Fruit fly (Drosophila melanogaster): ENCODE measurements around the gene Sdic2.
A peak's percentile ranks its signal among the peaks of the same experiment; 100 is the strongest.
"Not testable (repeated sequence)": the region's sequence is repeated elsewhere in the genome, so short reads cannot be mapped to it uniquely, and the experiment has no call there.

The Sdic2 gene

DNA sequence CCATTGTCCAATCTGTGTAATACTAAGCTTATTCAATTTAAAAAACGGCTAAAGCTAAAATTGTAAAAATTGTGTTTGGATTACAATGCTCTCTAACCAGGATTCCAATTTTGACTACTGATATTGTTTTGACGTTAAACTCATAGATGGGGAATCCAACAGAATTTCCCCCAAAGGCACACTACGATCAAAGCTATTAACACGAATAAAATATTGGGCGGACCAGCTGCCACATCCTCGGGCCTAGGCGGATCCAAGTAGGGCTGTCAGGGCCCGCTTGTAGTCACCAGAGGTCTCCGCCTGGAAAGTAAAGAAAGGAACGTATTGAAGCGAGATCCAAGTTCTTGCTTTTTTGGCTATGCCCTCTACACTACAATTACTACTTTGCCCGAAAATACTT lies at the start of gene Sdic2:
Gene Sdic2 (minus strand): TSS at position 101 of the 400 bp plus-strand sequence.
- TF ChIP-seq CG4496 (GFP tag; IDR thresholded peaks at IDR 0.05); CG13204 (GFP tag; optimal IDR thresholded peaks at IDR 0.05); Ets98B (GFP tag; IDR thresholded peaks at IDR 0.05): not testable (repeated sequence)

DNA sequence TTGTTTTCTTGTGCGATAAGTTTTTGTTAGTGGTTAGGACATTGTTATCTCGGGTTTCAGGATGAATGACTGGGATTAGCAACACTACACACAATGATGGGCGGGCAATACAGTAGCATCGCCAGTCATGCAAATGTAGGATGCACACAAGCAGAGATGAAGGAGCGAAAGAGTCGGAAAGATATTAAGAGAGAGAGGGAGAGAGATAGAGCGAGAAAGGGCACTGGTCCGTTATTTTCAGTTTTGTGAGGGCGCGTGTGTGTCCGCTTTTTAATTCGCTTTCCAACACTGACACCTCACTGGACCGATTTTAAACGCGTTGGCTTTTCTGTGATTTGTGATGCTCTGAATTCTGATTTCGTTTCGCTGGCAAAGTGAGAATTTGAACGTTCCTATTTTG lies 45.4 kb upstream of the Sdic2 start:
- TF ChIP-seq Ets98B (GFP tag; IDR thresholded peaks at IDR 0.05), result no peak
- TF ChIP-seq rn (GFP tag; IDR thresholded peaks at IDR 0.05), result no peak
- TF ChIP-seq CG13204 (GFP tag; optimal IDR thresholded peaks at IDR 0.05), result no peak
- TF ChIP-seq Snoo (tag; optimal IDR thresholded peaks at IDR 0.05), result no peak
- TF ChIP-seq CG32121 (GFP tag; IDR thresholded peaks at IDR 0.05), result no peak
- no peak for TF ChIP-seq CG34367 (tag; optimal IDR thresholded peaks at IDR 0.05)
- TF ChIP-seq CG8159 (tag; optimal IDR thresholded peaks at IDR 0.05), result no peak
- TF ChIP-seq CG8301 (tag; optimal IDR thresholded peaks at IDR 0.05), result no peak
- TF ChIP-seq CG14655 (GFP tag; optimal IDR thresholded peaks at IDR 0.05), result no peak

DNA sequence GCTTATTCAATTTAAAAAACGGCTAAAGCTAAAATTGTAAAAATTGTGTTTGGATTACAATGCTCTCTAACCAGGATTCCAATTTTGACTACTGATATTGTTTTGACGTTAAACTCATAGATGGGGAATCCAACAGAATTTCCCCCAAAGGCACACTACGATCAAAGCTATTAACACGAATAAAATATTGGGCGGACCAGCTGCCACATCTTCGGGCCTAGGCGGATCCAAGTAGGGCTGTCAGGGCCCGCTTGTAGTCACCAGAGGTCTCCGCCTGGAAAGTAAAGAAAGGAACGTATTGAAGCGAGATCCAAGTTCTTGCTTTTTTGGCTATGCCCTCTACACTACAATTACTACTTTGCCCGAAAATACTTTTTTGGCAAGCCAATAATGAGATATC lies 38.6 kb upstream of the Sdic2 start, which contains the start of gene Sdic4:
Gene Sdic4 (minus strand): TSS at position 101 of the 400 bp plus-strand sequence.
- not testable (repeated sequence) for TF ChIP-seq CG34367 (tag; optimal IDR thresholded peaks at IDR 0.05); fd96Ca (GFP tag; IDR thresholded peaks at IDR 0.05); CG8159 (tag; optimal IDR thresholded peaks at IDR 0.05)

DNA sequence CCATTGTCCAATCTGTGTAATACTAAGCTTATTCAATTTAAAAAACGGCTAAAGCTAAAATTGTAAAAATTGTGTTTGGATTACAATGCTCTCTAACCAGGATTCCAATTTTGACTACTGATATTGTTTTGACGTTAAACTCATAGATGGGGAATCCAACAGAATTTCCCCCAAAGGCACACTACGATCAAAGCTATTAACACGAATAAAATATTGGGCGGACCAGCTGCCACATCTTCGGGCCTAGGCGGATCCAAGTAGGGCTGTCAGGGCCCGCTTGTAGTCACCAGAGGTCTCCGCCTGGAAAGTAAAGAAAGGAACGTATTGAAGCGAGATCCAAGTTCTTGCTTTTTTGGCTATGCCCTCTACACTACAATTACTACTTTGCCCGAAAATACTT lies 30.9 kb upstream of the Sdic2 start, which contains the start of gene SdicC:
Gene SdicC (minus strand): TSS at position 101 of the 400 bp plus-strand sequence.
- not testable (repeated sequence) for TF ChIP-seq CG8301 (tag; optimal IDR thresholded peaks at IDR 0.05); CG14655 (GFP tag; optimal IDR thresholded peaks at IDR 0.05); EcR (GFP tag; optimal IDR thresholded peaks at IDR 0.05)

DNA sequence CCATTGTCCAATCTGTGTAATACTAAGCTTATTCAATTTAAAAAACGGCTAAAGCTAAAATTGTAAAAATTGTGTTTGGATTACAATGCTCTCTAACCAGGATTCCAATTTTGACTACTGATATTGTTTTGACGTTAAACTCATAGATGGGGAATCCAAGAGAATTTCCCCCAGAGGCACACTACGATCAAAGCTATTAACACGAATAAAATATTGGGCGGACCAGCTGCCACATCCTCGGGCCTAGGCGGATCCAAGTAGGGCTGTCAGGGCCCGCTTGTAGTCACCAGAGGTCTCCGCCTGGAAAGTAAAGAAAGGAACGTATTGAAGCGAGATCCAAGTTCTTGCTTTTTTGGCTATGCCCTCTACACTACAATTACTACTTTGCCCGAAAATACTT lies 23.2 kb upstream of the Sdic2 start, which contains the start of gene SdicB:
Gene SdicB (minus strand): TSS at position 101 of the 400 bp plus-strand sequence.
- not testable (repeated sequence) for TF ChIP-seq D1 (tag; optimal IDR thresholded peaks at IDR 0.05); CG8159 (tag; optimal IDR thresholded peaks at IDR 0.05); EcR (GFP tag; optimal IDR thresholded peaks at IDR 0.05)

DNA sequence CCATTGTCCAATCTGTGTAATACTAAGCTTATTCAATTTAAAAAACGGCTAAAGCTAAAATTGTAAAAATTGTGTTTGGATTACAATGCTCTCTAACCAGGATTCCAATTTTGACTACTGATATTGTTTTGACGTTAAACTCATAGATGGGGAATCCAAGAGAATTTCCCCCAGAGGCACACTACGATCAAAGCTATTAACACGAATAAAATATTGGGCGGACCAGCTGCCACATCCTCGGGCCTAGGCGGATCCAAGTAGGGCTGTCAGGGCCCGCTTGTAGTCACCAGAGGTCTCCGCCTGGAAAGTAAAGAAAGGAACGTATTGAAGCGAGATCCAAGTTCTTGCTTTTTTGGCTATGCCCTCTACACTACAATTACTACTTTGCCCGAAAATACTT lies 15.5 kb upstream of the Sdic2 start, which contains the start of gene SdicA:
Gene SdicA (minus strand): TSS at position 101 of the 400 bp plus-strand sequence.
- not testable (repeated sequence) for TF ChIP-seq Ets98B (GFP tag; IDR thresholded peaks at IDR 0.05); CG15710 (tag; optimal IDR thresholded peaks at IDR 0.05); CG8301 (tag; optimal IDR thresholded peaks at IDR 0.05)

DNA sequence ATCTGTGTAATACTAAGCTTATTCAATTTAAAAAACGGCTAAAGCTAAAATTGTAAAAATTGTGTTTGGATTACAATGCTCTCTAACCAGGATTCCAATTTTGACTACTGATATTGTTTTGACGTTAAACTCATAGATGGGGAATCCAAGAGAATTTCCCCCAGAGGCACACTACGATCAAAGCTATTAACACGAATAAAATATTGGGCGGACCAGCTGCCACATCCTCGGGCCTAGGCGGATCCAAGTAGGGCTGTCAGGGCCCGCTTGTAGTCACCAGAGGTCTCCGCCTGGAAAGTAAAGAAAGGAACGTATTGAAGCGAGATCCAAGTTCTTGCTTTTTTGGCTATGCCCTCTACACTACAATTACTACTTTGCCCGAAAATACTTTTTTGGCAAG lies 7.8 kb upstream of the Sdic2 start, which contains the start of gene Sdic3:
Gene Sdic3 (minus strand): TSS at position 101 of the 400 bp plus-strand sequence.
- not testable (repeated sequence) for TF ChIP-seq CG8159 (tag; optimal IDR thresholded peaks at IDR 0.05); Ets98B (GFP tag; IDR thresholded peaks at IDR 0.05); EcR (GFP tag; optimal IDR thresholded peaks at IDR 0.05)

DNA sequence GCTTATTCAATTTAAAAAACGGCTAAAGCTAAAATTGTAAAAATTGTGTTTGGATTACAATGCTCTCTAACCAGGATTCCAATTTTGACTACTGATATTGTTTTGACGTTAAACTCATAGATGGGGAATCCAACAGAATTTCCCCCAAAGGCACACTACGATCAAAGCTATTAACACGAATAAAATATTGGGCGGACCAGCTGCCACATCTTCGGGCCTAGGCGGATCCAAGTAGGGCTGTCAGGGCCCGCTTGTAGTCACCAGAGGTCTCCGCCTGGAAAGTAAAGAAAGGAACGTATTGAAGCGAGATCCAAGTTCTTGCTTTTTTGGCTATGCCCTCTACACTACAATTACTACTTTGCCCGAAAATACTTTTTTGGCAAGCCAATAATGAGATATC lies 7.7 kb downstream of the Sdic2 start, which contains the start of gene Sdic1:
Gene Sdic1 (minus strand): TSS at position 101 of the 400 bp plus-strand sequence.
- not testable (repeated sequence) for TF ChIP-seq D1 (tag; optimal IDR thresholded peaks at IDR 0.05); CG9948 (tag; optimal IDR thresholded peaks at IDR 0.05); Ets98B (GFP tag; IDR thresholded peaks at IDR 0.05)

DNA sequence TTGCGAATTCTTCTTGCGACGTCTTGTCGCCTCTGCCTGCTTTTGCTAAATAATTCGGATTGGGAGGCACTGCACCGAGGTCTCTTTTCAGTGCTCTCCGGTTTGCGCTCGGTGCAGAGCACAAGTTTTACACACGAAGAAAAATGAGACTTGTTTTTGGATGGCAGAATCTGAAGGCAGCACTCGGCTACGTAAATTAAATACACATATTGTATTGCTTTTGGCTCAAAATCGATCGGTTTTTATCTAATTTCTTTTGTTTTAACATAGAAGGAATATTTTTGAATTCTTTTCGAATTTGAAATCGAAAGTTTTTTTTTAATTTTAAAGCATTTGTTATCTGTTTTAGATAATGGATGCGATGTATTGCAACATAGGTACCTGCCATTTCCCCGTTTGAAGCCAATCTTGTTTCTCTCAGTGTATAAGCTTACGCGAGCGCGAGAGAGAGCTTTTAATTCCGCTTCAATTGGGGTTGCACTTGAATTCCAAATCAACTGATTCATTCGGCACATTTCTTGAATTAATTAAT lies 12.8 kb downstream of the Sdic2 start, which contains the start of gene AnxB10:
Gene AnxB10 (minus strand): TSS at position 51 of the 532 bp plus-strand sequence.
- peak; percentile 93 for TF ChIP-seq CG15710 (tag; optimal IDR thresholded peaks at IDR 0.05)
- peak; percentile 72 for TF ChIP-seq gl (tag; optimal IDR thresholded peaks at IDR 0.05)
- TF ChIP-seq CG34367 (tag; optimal IDR thresholded peaks at IDR 0.05), result peak; percentile 84
- TF ChIP-seq CG8159 (tag; optimal IDR thresholded peaks at IDR 0.05), result peak; percentile 94
- TF ChIP-seq CG9948 (tag; optimal IDR thresholded peaks at IDR 0.05), result peak; percentile 91
- TF ChIP-seq Ets98B (GFP tag; IDR thresholded peaks at IDR 0.05), result peak; percentile 82; the same call in 1 of the 2 replicates
- peak; percentile 83 for TF ChIP-seq rn (GFP tag; IDR thresholded peaks at IDR 0.05)
- peak; percentile 91 for TF ChIP-seq CG4496 (GFP tag; IDR thresholded peaks at IDR 0.05)
- TF ChIP-seq CG12605 (GFP tag; IDR thresholded peaks at IDR 0.05), result peak; percentile 81
- peak; percentile 91 for TF ChIP-seq CG8301 (tag; optimal IDR thresholded peaks at IDR 0.05)
- peak; percentile 92 for TF ChIP-seq fd96Ca (GFP tag; IDR thresholded peaks at IDR 0.05)
- TF ChIP-seq CG10348 (GFP tag; IDR thresholded peaks at IDR 0.05), result peak; percentile 75
- peak; percentile 90 for TF ChIP-seq CG17806 (tag; optimal IDR thresholded peaks at IDR 0.05)
- TF ChIP-seq CG32121 (GFP tag; IDR thresholded peaks at IDR 0.05), result peak; percentile 93
- peak; percentile 95 for TF ChIP-seq Pif1A (GFP tag; optimal IDR thresholded peaks at IDR 0.05)
- peak; percentile 92 for TF ChIP-seq Snoo (tag; optimal IDR thresholded peaks at IDR 0.05)
- peak; percentile 87 for TF ChIP-seq D1 (tag; optimal IDR thresholded peaks at IDR 0.05)
- peak; percentile 92 for TF ChIP-seq Pif1B (GFP tag; optimal IDR thresholded peaks at IDR 0.05)
- peak; percentile 79 for TF ChIP-seq CG13204 (GFP tag; optimal IDR thresholded peaks at IDR 0.05)
- peak; percentile 95 for TF ChIP-seq CG14655 (GFP tag; optimal IDR thresholded peaks at IDR 0.05)
- TF ChIP-seq EcR (GFP tag; optimal IDR thresholded peaks at IDR 0.05), result peak; percentile 17
